Fruit fly (Drosophila melanogaster): ENCODE measurements around the gene HGTX.

- TF ChIP-seq CrebA (GFP tag; optimal IDR thresholded peaks at IDR 0.05; ENCODE audit: borderline replicate concordance), result no peak
- no peak for TF ChIP-seq OdsH (GFP tag; optimal IDR thresholded peaks at IDR 0.05)
- TF ChIP-seq pan (optimal IDR thresholded peaks at IDR 0.05), result no peak
Observed at dm6 chr3L:14599503-14599902, at the start of gene HGTX.

Measured in whole organism, wandering third instar larva.